Worm (Caenorhabditis elegans) whole organism, L1 larva: ENCODE results near the gene F56D5.2.

ENCODE experiments used
- C04F5.9 ChIP-seq: sonication (generic microtip); optimal IDR thresholded peaks from 2 replicates; lab custom pipeline; 2016; ENCODE audit warnings: missing genetic modification characterization, missing compliant biosample characterization
- C34B4.2 ChIP-seq: sonication (generic microtip); optimal IDR thresholded peaks from 2 replicates; lab custom pipeline; 2017; ENCODE audit warnings: mild to moderate bottlenecking, missing genetic modification characterization, missing compliant biosample characterization
- Y116A8C.19 ChIP-seq: sonication (generic microtip); optimal IDR thresholded peaks from 2 replicates; lab custom pipeline; 2016; ENCODE audit warnings: missing compliant biosample characterization, missing genetic modification characterization, borderline replicate concordance
- aha-1 ChIP-seq: fragments of 150-350 bp; optimal IDR thresholded peaks from 2 replicates; lab custom pipeline; 2014; ENCODE audit warnings: missing biosample characterization, missing genetic modification characterization
- alr-1 ChIP-seq: fragments of 200-800 bp; sonication (Bioruptor generic); optimal IDR thresholded peaks from 2 replicates; lab custom pipeline; 2018; ENCODE audit warnings: borderline replicate concordance, mild to moderate bottlenecking, missing genetic modification characterization, missing compliant biosample characterization
- aly-2 ChIP-seq: fragments of 150-350 bp; optimal IDR thresholded peaks from 2 replicates; lab custom pipeline; 2014; ENCODE audit warnings: missing biosample characterization, missing genetic modification characterization
- ama-1 ChIP-seq: fragments of 150-350 bp; optimal IDR thresholded peaks from 2 replicates; lab custom pipeline; 2014
- blmp-1 ChIP-seq: fragments of 150-350 bp; optimal IDR thresholded peaks from 2 replicates; lab custom pipeline; 2014; ENCODE audit warnings: missing biosample characterization, missing genetic modification characterization
- ceh-8 ChIP-seq: fragments of 200-800 bp; sonication (Bioruptor generic); optimal IDR thresholded peaks from 2 replicates; lab custom pipeline; 2018; ENCODE audit warnings: mild to moderate bottlenecking, missing genetic modification characterization, moderate library complexity, missing compliant biosample characterization
- ceh-88 ChIP-seq: fragments of 200-800 bp; sonication (Bioruptor generic); IDR thresholded peaks from 2 replicates; pipeline ENCODE4 v1.3.6; 2022; ENCODE audit warnings: missing genetic modification characterization, missing compliant biosample characterization
- ces-1 ChIP-seq: fragments of 150-350 bp; optimal IDR thresholded peaks from 2 replicates; lab custom pipeline; 2014; ENCODE audit warnings: missing biosample characterization, missing genetic modification reagents, missing genetic modification characterization
- dpl-1 ChIP-seq, 3 experiments: fragments of 150-350 bp in 2 of 3; sonication (generic microtip) in 1 of 3; optimal IDR thresholded peaks; 2 replicates each; lab custom pipeline; 2014 to 2017; ENCODE audit warnings: missing biosample characterization in 3 of 3, missing genetic modification characterization in 3 of 3, missing genetic modification reagents in 3 of 3
- efl-1 ChIP-seq, 4 experiments: fragments of 150-350 bp; optimal IDR thresholded peaks in 3 of 4; peaks in 1 of 4; 1 replicate in 1 of 4; 2 replicates in 3 of 4; lab custom pipeline; 2014; ENCODE audit warnings: missing biosample characterization in 2 of 4, missing genetic modification characterization in 2 of 4, missing genetic modification reagents in 2 of 4
- egl-13 ChIP-seq: sonication (generic microtip); optimal IDR thresholded peaks from 2 replicates; lab custom pipeline; 2016; ENCODE audit warnings: missing genotype, missing genetic modification reagents, missing genetic modification characterization, missing compliant biosample characterization
- egl-27 ChIP-seq, 2 experiments: fragments of 150-350 bp in 1 of 2; sonication (generic microtip); optimal IDR thresholded peaks; 3 replicates each; lab custom pipeline; 2017 to 2018; ENCODE audit warnings: missing biosample characterization in 2 of 2, missing genetic modification characterization in 2 of 2, missing genetic modification reagents in 2 of 2
- elt-2 ChIP-seq: sonication (generic microtip); optimal IDR thresholded peaks from 2 replicates; lab custom pipeline; 2016; ENCODE audit warnings: missing genetic modification characterization, mild to moderate bottlenecking, inconsistent platforms, missing compliant biosample characterization, missing genetic modification reagents
- ets-5 ChIP-seq: fragments of 200-800 bp; sonication (Bioruptor generic); IDR thresholded peaks from 2 replicates; pipeline ENCODE4 v1.3.6; 2022; ENCODE audit warnings: missing genetic modification characterization, missing compliant biosample characterization
- fkh-4 ChIP-seq: sonication (generic microtip); optimal IDR thresholded peaks from 2 replicates; lab custom pipeline; 2016; ENCODE audit warnings: missing compliant biosample characterization, missing genetic modification characterization, borderline replicate concordance
- fkh-8 ChIP-seq: sonication (generic microtip); optimal IDR thresholded peaks from 2 replicates; lab custom pipeline; 2016; ENCODE audit warnings: mild to moderate bottlenecking, missing genetic modification characterization, missing compliant biosample characterization
- fos-1 ChIP-seq: fragments of 150-350 bp; optimal IDR thresholded peaks from 2 replicates; lab custom pipeline; 2014; ENCODE audit warnings: missing biosample characterization, missing genetic modification characterization
- hlh-17 ChIP-seq: fragments of 200-800 bp; sonication (Bioruptor generic); optimal IDR thresholded peaks from 2 replicates; lab custom pipeline; 2018; ENCODE audit warnings: missing genetic modification characterization, mild to moderate bottlenecking, missing compliant biosample characterization, moderate library complexity, borderline replicate concordance
- irx-1 ChIP-seq: sonication (generic microtip); optimal IDR thresholded peaks from 2 replicates; lab custom pipeline; 2016; ENCODE audit warnings: missing genetic modification characterization, missing compliant biosample characterization
- isw-1 ChIP-seq: fragments of 200-800 bp; sonication (Bioruptor generic); IDR thresholded peaks from 2 replicates; pipeline ENCODE4 v1.3.6; 2022; ENCODE audit warnings: missing genetic modification characterization, missing compliant biosample characterization
- lin-13 ChIP-seq: fragments of 150-350 bp; optimal IDR thresholded peaks from 2 replicates; lab custom pipeline; 2014; ENCODE audit warnings: missing biosample characterization, missing genetic modification reagents, missing genetic modification characterization
- lin-14 ChIP-seq: fragments of 200-800 bp; sonication (Bioruptor generic); optimal IDR thresholded peaks from 2 replicates; lab custom pipeline; 2018; ENCODE audit warnings: mild to moderate bottlenecking, missing genetic modification characterization, moderate library complexity, missing compliant biosample characterization
- lin-15B ChIP-seq: fragments of 150-350 bp; sonication (generic microtip); optimal IDR thresholded peaks from 3 replicates; lab custom pipeline; 2014; ENCODE audit warnings: missing biosample characterization, missing genetic modification characterization
- lin-35 ChIP-seq, 2 experiments: fragments of 150-350 bp; optimal IDR thresholded peaks; 2 replicates each; lab custom pipeline; 2014; ENCODE audit warnings: missing biosample characterization in 2 of 2, missing genetic modification characterization in 2 of 2, missing genetic modification reagents in 2 of 2
- lin-39 ChIP-seq: fragments of 150-350 bp; optimal IDR thresholded peaks from 2 replicates; lab custom pipeline; 2014; ENCODE audit warnings: missing biosample characterization, missing genetic modification reagents, missing genetic modification characterization
- mab-9 ChIP-seq: fragments of 200-800 bp; sonication (Bioruptor generic); IDR thresholded peaks from 2 replicates; pipeline ENCODE4 v1.3.6; 2022; ENCODE audit warnings: missing genetic modification reagents, missing genetic modification characterization, missing compliant biosample characterization
- mdl-1 ChIP-seq, 2 experiments: fragments of 150-350 bp; optimal IDR thresholded peaks; 2 replicates each; lab custom pipeline; 2014 to 2017; ENCODE audit warnings: missing biosample characterization in 2 of 2, missing genetic modification characterization in 2 of 2, inconsistent platforms in 1 of 2
- nhr-11 ChIP-seq: fragments of 150-350 bp; optimal IDR thresholded peaks from 2 replicates; lab custom pipeline; 2014; ENCODE audit warnings: missing biosample characterization, missing genetic modification characterization
- nhr-19 ChIP-seq: fragments of 200-800 bp; sonication (Bioruptor generic); conservative IDR thresholded peaks from 2 replicates; pipeline ENCODE4 v1.3.6; 2022; ENCODE audit warnings: missing genetic modification characterization, missing compliant biosample characterization
- nhr-20 ChIP-seq: sonication (generic microtip); optimal IDR thresholded peaks from 2 replicates; lab custom pipeline; 2016; ENCODE audit warnings: mild to moderate bottlenecking, missing genetic modification characterization, missing compliant biosample characterization
- nhr-237 ChIP-seq: fragments of 150-350 bp; optimal IDR thresholded peaks from 2 replicates; lab custom pipeline; 2014; ENCODE audit warnings: missing biosample characterization, missing genetic modification characterization
- nhr-47 ChIP-seq: sonication (generic microtip); optimal IDR thresholded peaks from 2 replicates; lab custom pipeline; 2016; ENCODE audit warnings: mild to moderate bottlenecking, missing genetic modification characterization, moderate library complexity, missing compliant biosample characterization
- nhr-71 ChIP-seq: sonication (generic microtip); optimal IDR thresholded peaks from 2 replicates; lab custom pipeline; 2016; ENCODE audit warnings: mild to moderate bottlenecking, missing genetic modification characterization, moderate library complexity, missing compliant biosample characterization
- nhr-76 ChIP-seq: sonication (generic microtip); optimal IDR thresholded peaks from 2 replicates; lab custom pipeline; 2017; ENCODE audit warnings: missing biosample characterization, missing genetic modification characterization
- nhr-84 ChIP-seq: sonication (generic microtip); optimal IDR thresholded peaks from 2 replicates; lab custom pipeline; 2017; ENCODE audit warnings: missing biosample characterization, missing genetic modification characterization
- nhr-85 ChIP-seq: sonication (generic microtip); peaks from one replicate; lab custom pipeline; 2016; ENCODE audit warnings: missing genetic modification characterization, inconsistent platforms, missing compliant biosample characterization
- pag-3 ChIP-seq: sonication (generic microtip); optimal IDR thresholded peaks from 2 replicates; lab custom pipeline; 2017; ENCODE audit warnings: missing genetic modification characterization, mild to moderate bottlenecking, missing compliant biosample characterization, antibody characterized with exemption, borderline replicate concordance; ENCODE audit not compliant: insufficient read depth
- pax-3 ChIP-seq: fragments of 200-800 bp; sonication (Bioruptor generic); optimal IDR thresholded peaks from 2 replicates; lab custom pipeline; 2018; ENCODE audit warnings: mild to moderate bottlenecking, missing genetic modification characterization, moderate library complexity, missing compliant biosample characterization
- snpc-4 ChIP-seq: fragments of 150-350 bp; optimal IDR thresholded peaks from 2 replicates; lab custom pipeline; 2014; ENCODE audit warnings: missing biosample characterization, missing genetic modification characterization
- tlp-1 ChIP-seq: fragments of 150-350 bp; optimal IDR thresholded peaks from 2 replicates; lab custom pipeline; 2014; ENCODE audit warnings: missing biosample characterization, missing genetic modification characterization
- unc-62 ChIP-seq: fragments of 150-350 bp; optimal IDR thresholded peaks from 2 replicates; lab custom pipeline; 2014; ENCODE audit warnings: missing biosample characterization, missing genetic modification reagents, missing genetic modification characterization
- vab-15 ChIP-seq: sonication (generic microtip); optimal IDR thresholded peaks from 2 replicates; lab custom pipeline; 2017; ENCODE audit warnings: missing genotype, mild to moderate bottlenecking, missing genetic modification characterization, missing compliant biosample characterization
- zag-1 ChIP-seq: fragments of 150-350 bp; optimal IDR thresholded peaks from 2 replicates; lab custom pipeline; 2014; ENCODE audit warnings: missing biosample characterization, missing genetic modification characterization

Gene F56D5.2

DNA sequence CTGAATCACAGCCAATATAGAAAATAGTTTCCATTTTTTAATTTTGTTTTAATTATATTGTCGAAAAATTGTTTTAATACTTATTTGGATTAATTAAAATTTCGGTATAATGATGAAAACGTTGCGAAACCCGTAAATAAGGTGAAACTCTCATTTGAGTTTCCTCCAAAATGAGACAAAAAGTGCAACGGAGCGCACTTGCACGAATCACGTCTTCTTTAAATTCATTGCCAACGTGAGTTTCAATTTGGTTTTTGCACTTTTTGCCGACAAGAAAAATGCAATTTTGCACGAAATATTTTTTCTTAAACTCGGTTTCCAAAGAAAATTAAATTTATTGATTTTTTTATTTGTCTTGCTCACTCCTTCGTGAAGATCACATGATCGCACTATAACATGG is 12.4 kb downstream of the F56D5.2 start, which contains the start of gene daf-15 (continued):
- TF ChIP-seq lin-14 (no peak), Y116A8C.19 (tag; lab: Kevin White, UChicago) (no peak), lin-15B (peak; percentile 13), alr-1 (tag; lab: Kevin White, UChicago) (no peak), egl-13 (tag; lab: Kevin White, UChicago) (peak; percentile 25), nhr-11 (no peak), vab-15 (tag; lab: Kevin White, UChicago) (no peak), efl-1 (optimal IDR thresholded peaks at IDR 0.05; lab: Kevin White, UChicago) (peak; percentile 83 to 97), efl-1 (GFP tag; optimal IDR thresholded peaks at IDR 0.05 in 1 of 2; lab: Kevin White, UChicago) (peak; percentile 97 to 100), pag-3 (no peak), tlp-1 (tag; lab: Kevin White, UChicago) (no peak), lin-39 (tag; lab: Kevin White, UChicago) (peak; percentile 36), ces-1 (GFP tag; lab: Kevin White, UChicago) (no peak), hlh-17 (no peak), zag-1 (tag; lab: Kevin White, UChicago) (no peak), aly-2 (tag; lab: Kevin White, UChicago) (peak; percentile 5), unc-62 (GFP tag; lab: Kevin White, UChicago) (no peak), ceh-88 (GFP tag; lab: Robert Waterston, UW) (no peak), irx-1 (no peak), ets-5 (GFP tag; lab: Robert Waterston, UW) (no peak), C04F5.9 (tag; lab: Kevin White, UChicago) (no peak), nhr-237 (tag; lab: Kevin White, UChicago) (no peak), nhr-47 (tag; lab: Kevin White, UChicago) (peak; percentile 67), nhr-85 (tag; lab: Kevin White, UChicago) (peak; percentile 80), nhr-84 (tag; lab: Kevin White, UChicago) (no peak), isw-1 (GFP tag; lab: Robert Waterston, UW) (peak; percentile 10; the same call in 1 of the 2 replicates), blmp-1 (peak; percentile 42), aha-1 (tag; lab: Kevin White, UChicago) (no peak), mab-9 (GFP tag; lab: Robert Waterston, UW) (no peak), lin-13 (GFP tag; lab: Kevin White, UChicago) (peak; percentile 40), ama-1 (lab: Kevin White, UChicago) (no peak), nhr-76 (tag; lab: Kevin White, UChicago) (no peak), dpl-1 (GFP tag; optimal IDR thresholded peaks at IDR 0.05; lab: Kevin White, UChicago) (peak; percentile 90 to 96 (median 96)), mdl-1 (tag; optimal IDR thresholded peaks at IDR 0.05; lab: Kevin White, UChicago) (peak in 1 of 2 experiments; percentile 50), pax-3 (no peak), ceh-8 (no peak), fos-1 (tag; lab: Kevin White, UChicago) (no peak), nhr-19 (GFP tag; lab: Robert Waterston, UW) (peak; percentile 35), fkh-4 (tag; lab: Kevin White, UChicago) (no peak), lin-35 (GFP tag; optimal IDR thresholded peaks at IDR 0.05; lab: Kevin White, UChicago) (peak; percentile 95 to 98), egl-27 (tag; optimal IDR thresholded peaks at IDR 0.05; lab: Kevin White, UChicago) (no peak), C34B4.2 (tag; lab: Kevin White, UChicago) (no peak), nhr-71 (peak; percentile 72), snpc-4 (tag; lab: Kevin White, UChicago) (peak; percentile 23), elt-2 (tag; lab: Kevin White, UChicago) (no peak), nhr-20 (tag; lab: Kevin White, UChicago) (peak; percentile 48), fkh-8 (peak; percentile 44)
- TF ChIP-seq, all 84 proteins: peak for 34
